Fruit fly (Drosophila melanogaster): ENCODE data around the gene Prp39.

DNA sequence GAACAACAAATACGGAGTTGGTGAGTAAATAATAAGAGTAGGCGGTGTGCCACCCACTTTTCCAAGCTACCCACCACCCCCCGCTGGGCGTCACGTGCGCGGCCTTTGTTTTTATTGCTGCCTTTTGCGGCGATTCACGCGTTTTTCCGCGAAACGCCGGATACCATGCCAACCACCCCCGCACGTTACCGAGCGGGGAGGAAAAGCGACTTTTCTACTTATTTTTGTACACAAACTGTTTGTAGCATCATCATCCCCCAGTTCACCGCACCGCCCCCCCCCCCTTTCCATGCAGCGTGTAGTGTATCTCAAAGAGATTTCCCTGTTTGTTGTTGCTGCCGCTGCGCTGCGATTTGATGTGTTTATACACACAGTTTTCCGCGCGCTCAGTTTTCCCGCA lies 34.1 kb downstream of the Prp39 start:
- TF ChIP-seq Sin3A (optimal IDR thresholded peaks at IDR 0.05): no peak
- no peak for TF ChIP-seq Myc (optimal IDR thresholded peaks at IDR 0.05)
- TF ChIP-seq ttk (optimal IDR thresholded peaks at IDR 0.05): no peak
- TF ChIP-seq h (optimal IDR thresholded peaks at IDR 0.05): no peak
- TF ChIP-seq psq (optimal IDR thresholded peaks at IDR 0.05): no peak
